Fruit fly (Drosophila melanogaster) whole organism, wandering third instar larva: ENCODE data around the gene CG9547.
A peak's percentile ranks its signal among the peaks of the same experiment; 100 is the strongest.

ENCODE experiments used
- Abd-B ChIP-seq: fragments of >200 bp; optimal IDR thresholded peaks from 2 replicates; lab custom pipeline; 2017; ENCODE audit warnings: missing biosample characterization, missing genetic modification characterization
- CG32264 ChIP-seq: fragments of 200-800 bp; sonication (Bioruptor generic); optimal IDR thresholded peaks from 2 replicates; lab custom pipeline; 2016; ENCODE audit warnings: missing biosample characterization, missing genetic modification characterization
- CG9705 ChIP-seq: fragments of 200-800 bp; sonication (Bioruptor generic); optimal IDR thresholded peaks from 2 replicates; lab custom pipeline; 2018; ENCODE audit warnings: missing biosample characterization, mild to moderate bottlenecking, missing genetic modification characterization
- CrebA ChIP-seq: fragments of 200-800 bp; sonication (Bioruptor generic); optimal IDR thresholded peaks from 2 replicates; lab custom pipeline; 2016; ENCODE audit warnings: missing biosample characterization, mild to moderate bottlenecking, missing genetic modification characterization, borderline replicate concordance
- Dfd ChIP-seq: fragments of >200 bp; optimal IDR thresholded peaks from 2 replicates; lab custom pipeline; 2017; ENCODE audit warnings: missing biosample characterization, missing genetic modification characterization
- Dif ChIP-seq: fragments of 200-275, 200-300 bp; sonication (Bioruptor generic); optimal IDR thresholded peaks from 2 replicates; lab custom pipeline; 2018; ENCODE audit warnings: missing biosample characterization, missing genetic modification characterization; ENCODE audit not compliant: partially characterized antibody
- GATAd ChIP-seq: sonication (Bioruptor generic); optimal IDR thresholded peaks from 2 replicates; lab custom pipeline; 2016; ENCODE audit warnings: missing biosample characterization, missing genetic modification characterization
- HLH106 ChIP-seq: fragments of 200-800 bp; optimal IDR thresholded peaks from 3 replicates; lab custom pipeline; 2019; ENCODE audit warnings: missing biosample characterization, mild to moderate bottlenecking, missing genetic modification characterization, moderate library complexity
- Hnf4 ChIP-seq: fragments of 200-800 bp; sonication (Bioruptor generic); optimal IDR thresholded peaks from 2 replicates; lab custom pipeline; 2016; ENCODE audit warnings: missing biosample characterization, mild to moderate bottlenecking, missing genetic modification characterization
- Hr78 ChIP-seq: fragments of >200 bp; optimal IDR thresholded peaks from 2 replicates; lab custom pipeline; 2017; ENCODE audit warnings: missing biosample characterization, missing genetic modification characterization
- Hr83 ChIP-seq: fragments of 200-300 bp; sonication (Bioruptor generic); optimal IDR thresholded peaks from 2 replicates; lab custom pipeline; 2016; ENCODE audit warnings: missing biosample characterization, mild to moderate bottlenecking, missing genetic modification characterization, moderate library complexity; ENCODE audit not compliant: poor library complexity, severe bottlenecking
- Jra ChIP-seq: sonication (Bioruptor generic); optimal IDR thresholded peaks from 2 replicates; lab custom pipeline; 2016; ENCODE audit warnings: missing biosample characterization, missing genetic modification characterization
- Mio ChIP-seq: sonication (Bioruptor generic); optimal IDR thresholded peaks from 2 replicates; lab custom pipeline; 2016; ENCODE audit warnings: missing biosample characterization, missing genetic modification characterization
- Myc ChIP-seq: fragments of >200 bp; optimal IDR thresholded peaks from 2 replicates; lab custom pipeline; 2017
- N ChIP-seq: fragments of >200 bp; optimal IDR thresholded peaks from 2 replicates; lab custom pipeline; 2018; ENCODE audit warnings: missing biosample characterization, missing external identifiers, missing genetic modification characterization
- OdsH ChIP-seq: fragments of 200-800 bp; sonication (Bioruptor generic); optimal IDR thresholded peaks from 2 replicates; lab custom pipeline; 2016; ENCODE audit warnings: missing biosample characterization, mild to moderate bottlenecking, missing genetic modification characterization
- Rel ChIP-seq, 2 experiments: fragments of 200-800 bp; sonication (Bioruptor generic) in 1 of 2; optimal IDR thresholded peaks; 2 replicates in 1 of 2; 3 replicates in 1 of 2; lab custom pipeline; 2016 to 2019; ENCODE audit warnings: mild to moderate bottlenecking in 2 of 2, missing biosample characterization in 2 of 2, missing genetic modification characterization in 2 of 2, moderate library complexity in 1 of 2
- Sp1 ChIP-seq: fragments of 200-800 bp; sonication (Bioruptor generic); optimal IDR thresholded peaks from 3 replicates; lab custom pipeline; 2019; ENCODE audit warnings: missing biosample characterization, mild to moderate bottlenecking, missing genetic modification characterization, moderate library complexity
- Vsx2 ChIP-seq: fragments of 200-300, 225-300 bp; sonication (Bioruptor generic); optimal IDR thresholded peaks from 2 replicates; lab custom pipeline; 2018; ENCODE audit warnings: missing biosample characterization, missing genetic modification characterization; ENCODE audit not compliant: partially characterized antibody
- br ChIP-seq: fragments of 200-800 bp; sonication (Bioruptor generic); optimal IDR thresholded peaks from 2 replicates; lab custom pipeline; 2016; ENCODE audit warnings: missing biosample characterization, missing genetic modification characterization
- brk ChIP-seq: fragments of 200-800 bp; sonication (Bioruptor generic); optimal IDR thresholded peaks from 2 replicates; lab custom pipeline; 2016; ENCODE audit warnings: missing biosample characterization, mild to moderate bottlenecking, missing genetic modification characterization
- dl ChIP-seq, 2 experiments: fragments of 175-275, 200-275 bp in 1 of 2; fragments of 200-275 bp in 1 of 2; sonication (Bioruptor generic); optimal IDR thresholded peaks; lab custom pipeline; 2018; ENCODE audit warnings: mild to moderate bottlenecking in 2 of 2, missing biosample characterization in 2 of 2, missing genetic modification characterization in 2 of 2, moderate library complexity in 2 of 2; ENCODE audit not compliant: partially characterized antibody in 2 of 2, insufficient read depth in 1 of 2
- dmrt93B ChIP-seq: fragments of 200-800 bp; sonication (Bioruptor generic); optimal IDR thresholded peaks from 2 replicates; lab custom pipeline; 2018; ENCODE audit warnings: missing biosample characterization, mild to moderate bottlenecking, missing genetic modification characterization
- dsf ChIP-seq: sonication (Bioruptor generic); optimal IDR thresholded peaks from 2 replicates; lab custom pipeline; 2016; ENCODE audit warnings: missing biosample characterization, missing genetic modification characterization, borderline replicate concordance
- ey ChIP-seq: fragments of 200-800 bp; sonication (Bioruptor generic); optimal IDR thresholded peaks from 2 replicates; lab custom pipeline; 2016; ENCODE audit warnings: missing biosample characterization, missing genetic modification characterization
- foxo ChIP-seq, 2 experiments: fragments of 200-800 bp; sonication (Bioruptor generic); optimal IDR thresholded peaks; 2 replicates in 1 of 2; 3 replicates in 1 of 2; lab custom pipeline; 2016 to 2017; ENCODE audit warnings: missing biosample characterization in 2 of 2, missing genetic modification characterization in 2 of 2
- fru ChIP-seq: fragments of 200-800 bp; sonication (Bioruptor generic); optimal IDR thresholded peaks from 3 replicates; lab custom pipeline; 2016; ENCODE audit warnings: missing biosample characterization, mild to moderate bottlenecking, missing genetic modification characterization
- h ChIP-seq: fragments of 200-800 bp; sonication (Bioruptor generic); optimal IDR thresholded peaks from 3 replicates; lab custom pipeline; 2016; ENCODE audit warnings: missing biosample characterization, mild to moderate bottlenecking, missing genetic modification characterization
- jim ChIP-seq: fragments of 175-275, 200-325 bp; sonication (Bioruptor generic); optimal IDR thresholded peaks from 2 replicates; lab custom pipeline; 2016; ENCODE audit warnings: missing biosample characterization, mild to moderate bottlenecking, missing genetic modification characterization
- lola ChIP-seq: fragments of >200 bp; optimal IDR thresholded peaks from 2 replicates; lab custom pipeline; 2017; ENCODE audit warnings: missing biosample characterization, missing genetic modification characterization
- pan ChIP-seq: fragments of >200 bp; optimal IDR thresholded peaks from 2 replicates; lab custom pipeline; 2017
- psq ChIP-seq: fragments of 200-800 bp; sonication (Bioruptor generic); optimal IDR thresholded peaks from 3 replicates; lab custom pipeline; 2017; ENCODE audit warnings: missing biosample characterization, mild to moderate bottlenecking, missing genetic modification characterization, moderate library complexity
- rgr ChIP-seq: fragments of 200-800 bp; sonication (Bioruptor generic); optimal IDR thresholded peaks from 3 replicates; lab custom pipeline; 2016; ENCODE audit warnings: missing biosample characterization, mild to moderate bottlenecking, missing genetic modification characterization
- sage ChIP-seq: fragments of 200-800 bp; sonication (Bioruptor generic); optimal IDR thresholded peaks from 2 replicates; lab custom pipeline; 2016; ENCODE audit warnings: missing biosample characterization, mild to moderate bottlenecking, missing genetic modification characterization
- sv ChIP-seq: fragments of 200-800 bp; sonication (Bioruptor generic); optimal IDR thresholded peaks from 3 replicates; lab custom pipeline; 2016; ENCODE audit warnings: missing biosample characterization, missing genetic modification characterization
- tai ChIP-seq: sonication (Bioruptor generic); optimal IDR thresholded peaks from 2 replicates; lab custom pipeline; 2016; ENCODE audit warnings: missing biosample characterization, missing genetic modification characterization
- usp ChIP-seq: fragments of >200 bp; optimal IDR thresholded peaks from 2 replicates; lab custom pipeline; 2017; ENCODE audit warnings: missing biosample characterization, missing genetic modification characterization
- woc ChIP-seq: sonication (Bioruptor generic); optimal IDR thresholded peaks from 2 replicates; lab custom pipeline; 2016; ENCODE audit warnings: missing biosample characterization, mild to moderate bottlenecking, missing genetic modification characterization

CG9547 gene

DNA sequence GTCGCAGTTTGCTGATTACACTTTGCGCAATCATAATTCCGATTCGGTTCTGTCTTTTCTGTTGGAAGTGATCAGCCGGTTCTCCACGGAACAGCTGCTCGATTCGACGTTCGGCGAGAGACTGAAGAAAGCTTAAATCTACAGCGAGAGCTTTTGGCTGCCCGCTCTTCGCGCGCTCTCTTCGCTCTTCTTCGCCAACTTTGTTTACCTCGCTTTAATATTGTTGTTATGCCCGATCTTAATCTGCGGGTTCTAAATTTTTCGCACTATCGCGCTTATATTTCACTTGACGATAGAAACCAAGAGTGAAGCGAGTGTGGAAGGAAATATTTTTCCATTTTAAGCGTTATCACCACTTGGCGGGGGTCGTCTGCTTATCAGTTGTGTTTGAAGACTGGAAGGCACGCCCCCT lies at the start of gene CG9547:
Gene CG9547, minus strand, starts transcription at position 128 of the 412 bp plus-strand sequence.
- TF ChIP-seq Rel (GFP tag; optimal IDR thresholded peaks at IDR 0.05; lab: Kevin White, UChicago) = no peak
- TF ChIP-seq Rel (tag; optimal IDR thresholded peaks at IDR 0.05; lab: Kevin White, UChicago) = peak; percentile 37
- no peak for TF ChIP-seq Abd-B (GFP tag; lab: Kevin White, UChicago)
- TF ChIP-seq jim (GFP tag; lab: Kevin White, UChicago) = no peak
- TF ChIP-seq usp (GFP tag; lab: Kevin White, UChicago) = no peak
- peak; percentile 41 for TF ChIP-seq Sp1 (GFP tag; lab: Kevin White, UChicago)
- no peak for TF ChIP-seq CG32264 (GFP tag; lab: Kevin White, UChicago)
- no peak for TF ChIP-seq Vsx2 (GFP tag; lab: Kevin White, UChicago)
- no peak for TF ChIP-seq woc (GFP tag; lab: Kevin White, UChicago)
- no peak for TF ChIP-seq OdsH (GFP tag; lab: Kevin White, UChicago)
- no peak for TF ChIP-seq Hr78 (GFP tag; lab: Kevin White, UChicago)
- TF ChIP-seq fru (GFP tag; lab: Kevin White, UChicago) = no peak
- TF ChIP-seq psq = no peak
- TF ChIP-seq CG9705 (GFP tag; lab: Kevin White, UChicago) = no peak
- no peak for TF ChIP-seq GATAd (GFP tag; lab: Kevin White, UChicago)
- TF ChIP-seq Mio (GFP tag; lab: Kevin White, UChicago) = no peak
- no peak for TF ChIP-seq br (GFP tag; lab: Kevin White, UChicago)
- TF ChIP-seq dmrt93B = no peak
- no peak for TF ChIP-seq Hnf4 (GFP tag; lab: Kevin White, UChicago)
- TF ChIP-seq pan (lab: Kevin White, UChicago) = no peak
- TF ChIP-seq rgr (GFP tag; lab: Kevin White, UChicago) = peak; percentile 9
- TF ChIP-seq sv (GFP tag; lab: Kevin White, UChicago) = no peak
- no peak for TF ChIP-seq brk (GFP tag; lab: Kevin White, UChicago)
- TF ChIP-seq dsf (GFP tag; lab: Kevin White, UChicago) = no peak
- TF ChIP-seq sage = no peak
- TF ChIP-seq lola (GFP tag; lab: Kevin White, UChicago) = no peak
- TF ChIP-seq Dfd (GFP tag; lab: Kevin White, UChicago) = no peak
- peak in 1 of 2 experiments; percentile 57 for TF ChIP-seq dl (GFP tag; optimal IDR thresholded peaks at IDR 0.05; lab: Kevin White, UChicago; ENCODE audit: insufficient read depth in 1 of 2, partially characterized antibody in 2 of 2)
- TF ChIP-seq h (GFP tag; lab: Kevin White, UChicago) = peak; percentile 3
- TF ChIP-seq ey (GFP tag; lab: Kevin White, UChicago) = no peak
- TF ChIP-seq Dif (GFP tag; lab: Kevin White, UChicago) = peak; percentile 69
- TF ChIP-seq tai = no peak
- no peak for TF ChIP-seq Myc (lab: Kevin White, UChicago)
- no peak for TF ChIP-seq Hr83
- no peak for TF ChIP-seq HLH106 (tag; lab: Kevin White, UChicago)
- no peak for TF ChIP-seq foxo (GFP tag; optimal IDR thresholded peaks at IDR 0.05; lab: Kevin White, UChicago)
- no peak for TF ChIP-seq Jra (GFP tag; lab: Kevin White, UChicago)
- TF ChIP-seq N (GFP tag; lab: Kevin White, UChicago) = no peak
- no peak for TF ChIP-seq CrebA

DNA sequence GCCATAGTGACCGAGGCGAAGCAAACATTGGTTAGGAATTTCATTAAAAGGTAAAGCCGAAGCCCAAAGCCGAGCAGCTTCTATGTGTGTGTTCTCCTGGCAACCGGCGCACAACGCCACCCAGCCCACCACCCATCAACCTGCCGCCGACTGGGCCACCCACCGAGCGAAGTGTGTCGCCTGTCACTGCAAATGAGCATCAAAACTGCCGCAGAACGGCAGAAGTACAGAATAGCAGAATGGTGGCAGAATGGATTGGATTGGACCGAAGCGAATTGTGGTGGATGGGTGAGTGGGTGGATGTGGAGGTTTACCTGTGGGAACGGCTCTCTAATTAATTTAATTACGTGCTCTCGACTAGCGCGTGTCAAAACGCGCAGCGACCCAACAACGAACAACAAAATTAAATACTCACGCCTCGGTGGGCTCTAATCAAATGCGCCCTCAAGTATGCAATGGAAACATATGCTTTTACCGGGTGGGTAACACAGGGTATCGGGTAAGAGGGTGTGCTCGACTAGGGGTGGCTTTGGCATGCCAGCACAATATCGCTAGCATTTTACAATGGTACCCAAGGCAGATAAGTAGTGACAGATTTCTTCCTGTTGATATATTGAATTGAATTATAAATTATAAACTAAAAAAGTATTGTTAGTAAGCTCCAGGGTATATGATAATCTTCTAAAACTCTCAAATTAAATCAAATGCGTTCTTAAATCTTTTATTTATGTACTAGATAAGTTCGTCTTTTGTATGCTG lies 45.5 kb upstream of the CG9547 start:
- TF ChIP-seq lola (GFP tag; lab: Kevin White, UChicago) (no peak), Abd-B (GFP tag; lab: Kevin White, UChicago) (no peak), Hnf4 (GFP tag; lab: Kevin White, UChicago) (no peak), fru (GFP tag; lab: Kevin White, UChicago) (no peak), CG9705 (GFP tag; lab: Kevin White, UChicago) (no peak), Rel (GFP tag; optimal IDR thresholded peaks at IDR 0.05; lab: Kevin White, UChicago) (no peak), Rel (tag; optimal IDR thresholded peaks at IDR 0.05; lab: Kevin White, UChicago) (no peak), sv (GFP tag; lab: Kevin White, UChicago) (no peak), Jra (GFP tag; lab: Kevin White, UChicago) (no peak), jim (GFP tag; lab: Kevin White, UChicago) (no peak)
